Worm (Caenorhabditis elegans) whole organism, mixed stage, embryonic: Measurements from ENCODE around the gene cyp-33A1.

Source experiments
- M03D4.4 ChIP-seq: sonication (generic microtip); optimal IDR thresholded peaks from 2 replicates; lab custom pipeline; 2017; ENCODE audit warnings: mild to moderate bottlenecking, missing genetic modification characterization, missing compliant biosample characterization
- bed-3 ChIP-seq: fragments of 200-800 bp; sonication (Bioruptor generic); optimal IDR thresholded peaks from 3 replicates; lab custom pipeline; 2018; ENCODE audit warnings: mild to moderate bottlenecking, missing genetic modification characterization, moderate library complexity, missing compliant biosample characterization
- ceh-39 ChIP-seq: fragments of 150-350 bp; optimal IDR thresholded peaks from 2 replicates; lab custom pipeline; 2014; ENCODE audit warnings: missing biosample characterization, missing genetic modification characterization
- ceh-83 ChIP-seq: fragments of 200-800 bp; sonication (Bioruptor generic); optimal IDR thresholded peaks from 2 replicates; lab custom pipeline; 2018; ENCODE audit warnings: mild to moderate bottlenecking, missing genetic modification characterization, missing compliant biosample characterization
- ces-1 ChIP-seq: fragments of 150-350 bp; optimal IDR thresholded peaks from 2 replicates; lab custom pipeline; 2014; ENCODE audit warnings: missing biosample characterization, missing genetic modification reagents, missing genetic modification characterization
- cnd-1 ChIP-seq: fragments of 200-800 bp; sonication (Bioruptor generic); optimal IDR thresholded peaks from 2 replicates; lab custom pipeline; 2018; ENCODE audit warnings: mild to moderate bottlenecking, missing genetic modification characterization, missing compliant biosample characterization
- drap-1 ChIP-seq: fragments of 200-800 bp; sonication (Bioruptor generic); optimal IDR thresholded peaks from 3 replicates; lab custom pipeline; 2018; ENCODE audit warnings: mild to moderate bottlenecking, missing genetic modification characterization, missing compliant biosample characterization
- elt-1 ChIP-seq: sonication (generic microtip); optimal IDR thresholded peaks from 2 replicates; lab custom pipeline; 2017; ENCODE audit warnings: missing genetic modification characterization, mild to moderate bottlenecking, missing compliant biosample characterization, antibody characterized with exemption, moderate library complexity, borderline replicate concordance; ENCODE audit not compliant: insufficient read depth
- elt-3 ChIP-seq: fragments of 150-350 bp; optimal IDR thresholded peaks from 2 replicates; lab custom pipeline; 2014; ENCODE audit warnings: missing biosample characterization, missing genetic modification characterization
- flh-1 ChIP-seq: fragments of 200-800 bp; sonication (Bioruptor generic); optimal IDR thresholded peaks from 2 replicates; lab custom pipeline; 2018; ENCODE audit warnings: mild to moderate bottlenecking, missing genetic modification characterization, moderate library complexity, missing compliant biosample characterization
- ham-2 ChIP-seq: fragments of 200-800 bp; sonication (Bioruptor generic); optimal IDR thresholded peaks from 2 replicates; lab custom pipeline; 2018; ENCODE audit warnings: mild to moderate bottlenecking, missing genetic modification characterization, missing compliant biosample characterization
- lin-13 ChIP-seq: fragments of 150-350 bp; optimal IDR thresholded peaks from 2 replicates; lab custom pipeline; 2014; ENCODE audit warnings: missing biosample characterization, missing genetic modification characterization
- lin-32 ChIP-seq: fragments of 200-800 bp; sonication (Bioruptor generic); optimal IDR thresholded peaks from 2 replicates; lab custom pipeline; 2018; ENCODE audit warnings: mild to moderate bottlenecking, missing genetic modification characterization, missing compliant biosample characterization
- mab-5 ChIP-seq: fragments of 150-350 bp; optimal IDR thresholded peaks from 2 replicates; lab custom pipeline; 2014; ENCODE audit warnings: missing biosample characterization, missing genetic modification characterization
- mep-1 ChIP-seq: fragments of 150-350 bp; optimal IDR thresholded peaks from 2 replicates; lab custom pipeline; 2017; ENCODE audit warnings: missing biosample characterization, missing genetic modification reagents, missing genetic modification characterization, inconsistent platforms
- mls-2 ChIP-seq: sonication (generic microtip); optimal IDR thresholded peaks from 2 replicates; lab custom pipeline; 2016; ENCODE audit warnings: mild to moderate bottlenecking, missing genetic modification characterization, moderate library complexity, missing compliant biosample characterization
- nhr-12 ChIP-seq: fragments of 150-350 bp; optimal IDR thresholded peaks from 2 replicates; lab custom pipeline; 2014; ENCODE audit warnings: missing biosample characterization, missing genetic modification characterization
- nhr-2 ChIP-seq: fragments of 150-350 bp; optimal IDR thresholded peaks from 2 replicates; lab custom pipeline; 2014; ENCODE audit warnings: missing biosample characterization, missing genetic modification characterization
- nhr-237 ChIP-seq: fragments of 150-350 bp; optimal IDR thresholded peaks from 2 replicates; lab custom pipeline; 2014; ENCODE audit warnings: missing biosample characterization, missing genetic modification characterization
- nhr-28 ChIP-seq: fragments of 150-350 bp; optimal IDR thresholded peaks from 2 replicates; lab custom pipeline; 2014; ENCODE audit warnings: missing biosample characterization, missing genetic modification characterization
- nhr-76 ChIP-seq: sonication (generic microtip); optimal IDR thresholded peaks from 2 replicates; lab custom pipeline; 2017; ENCODE audit warnings: missing biosample characterization, missing genetic modification characterization
- pha-4 ChIP-seq: fragments of 150-350 bp; optimal IDR thresholded peaks from 2 replicates; lab custom pipeline; 2018; ENCODE audit warnings: missing biosample characterization, missing genetic modification reagents, missing genetic modification characterization
- sem-2 ChIP-seq: fragments of 200-800 bp; sonication (Bioruptor generic); optimal IDR thresholded peaks from 2 replicates; lab custom pipeline; 2018; ENCODE audit warnings: mild to moderate bottlenecking, missing genetic modification characterization, missing compliant biosample characterization
- snpc-4 ChIP-seq: fragments of 150-350 bp; optimal IDR thresholded peaks from 2 replicates; lab custom pipeline; 2014; ENCODE audit warnings: missing biosample characterization, missing genetic modification characterization
- sptf-1 ChIP-seq: sonication (generic microtip); optimal IDR thresholded peaks from 2 replicates; lab custom pipeline; 2017; ENCODE audit warnings: mild to moderate bottlenecking, missing genetic modification characterization, moderate library complexity, missing compliant biosample characterization
- tbx-8 ChIP-seq: fragments of 200-800 bp; sonication (Bioruptor generic); optimal IDR thresholded peaks from 2 replicates; lab custom pipeline; 2018; ENCODE audit warnings: mild to moderate bottlenecking, missing genetic modification characterization, moderate library complexity, missing compliant biosample characterization
- unc-120 ChIP-seq: sonication (generic microtip); optimal IDR thresholded peaks from 2 replicates; lab custom pipeline; 2017; ENCODE audit warnings: missing genetic modification characterization, missing compliant biosample characterization; ENCODE audit not compliant: poor library complexity, severe bottlenecking
- unc-39 ChIP-seq: fragments of 150-350 bp; optimal IDR thresholded peaks from 2 replicates; lab custom pipeline; 2014; ENCODE audit warnings: missing biosample characterization, missing genetic modification characterization
- unc-62 ChIP-seq: fragments of 150-350 bp; optimal IDR thresholded peaks from 2 replicates; lab custom pipeline; 2014; ENCODE audit warnings: missing biosample characterization, missing genetic modification reagents, missing genetic modification characterization
- zip-8 ChIP-seq: fragments of 150-350 bp; optimal IDR thresholded peaks from 2 replicates; lab custom pipeline; 2014; ENCODE audit warnings: missing biosample characterization, missing genetic modification characterization
- ztf-11 ChIP-seq: fragments of 150-350 bp; optimal IDR thresholded peaks from 2 replicates; lab custom pipeline; 2014; ENCODE audit warnings: missing biosample characterization, missing genetic modification characterization

The cyp-33A1 gene

ce11 chrV:7713691-7714090 lies 32.4 kb upstream of the cyp-33A1 start, which contains the start of gene ZK105.1:
Gene ZK105.1 (plus strand): TSS chrV:7713991.
- no peak for TF ChIP-seq elt-1 (tag; lab: Kevin White, UChicago)
- no peak for TF ChIP-seq unc-120 (tag; lab: Kevin White, UChicago)
- no peak for TF ChIP-seq ztf-11 (tag; lab: Kevin White, UChicago)
- TF ChIP-seq cnd-1, result no peak
- TF ChIP-seq ces-1 (GFP tag; lab: Kevin White, UChicago), result no peak
- TF ChIP-seq bed-3, result no peak
- TF ChIP-seq snpc-4 (tag; lab: Kevin White, UChicago), result no peak
- no peak for TF ChIP-seq ham-2 (GFP tag; lab: Kevin White, UChicago)
- TF ChIP-seq mls-2 (tag; lab: Kevin White, UChicago), result no peak
- TF ChIP-seq drap-1 (GFP tag; lab: Kevin White, UChicago), result no peak
- TF ChIP-seq nhr-76 (tag; lab: Kevin White, UChicago), result no peak
- no peak for TF ChIP-seq lin-32 (GFP tag; lab: Kevin White, UChicago)
- no peak for TF ChIP-seq M03D4.4 (tag; lab: Kevin White, UChicago)
- no peak for TF ChIP-seq nhr-2
- no peak for TF ChIP-seq ceh-83 (GFP tag; lab: Kevin White, UChicago)
- TF ChIP-seq flh-1 (GFP tag; lab: Kevin White, UChicago), result no peak
- TF ChIP-seq pha-4 (tag; lab: Kevin White, UChicago), result no peak
- TF ChIP-seq mab-5 (tag; lab: Kevin White, UChicago), result no peak
- no peak for TF ChIP-seq nhr-12 (tag; lab: Kevin White, UChicago)
- no peak for TF ChIP-seq lin-13 (tag; lab: Kevin White, UChicago)

DNA sequence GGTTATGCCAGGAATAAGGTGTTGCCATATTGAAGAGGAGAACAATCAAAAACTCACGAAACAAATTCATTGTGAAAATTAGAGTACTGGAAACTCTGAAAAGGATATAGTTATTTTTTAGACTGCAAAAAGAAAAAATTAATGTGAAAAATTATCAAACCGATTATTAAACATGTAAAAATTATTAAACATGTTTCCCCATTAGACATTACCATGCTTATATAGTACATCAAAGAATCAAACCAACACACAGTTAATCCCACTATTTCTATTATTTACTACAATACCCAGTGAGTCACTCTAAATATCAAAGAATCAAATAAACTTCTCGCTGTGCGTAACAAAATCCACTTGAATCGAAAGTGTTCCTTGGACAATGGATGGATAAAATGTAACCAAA lies 31.8 kb upstream of the cyp-33A1 start, which contains the start of gene ZK105.13:
TSS of gene ZK105.13 (minus strand) at position 101 of the 400 bp plus-strand sequence.
- TF ChIP-seq mls-2 (tag; lab: Kevin White, UChicago), result no peak
- no peak for TF ChIP-seq nhr-76 (tag; lab: Kevin White, UChicago)
- TF ChIP-seq sptf-1 (tag; lab: Kevin White, UChicago), result no peak
- no peak for TF ChIP-seq nhr-237 (tag; lab: Kevin White, UChicago)
- no peak for TF ChIP-seq cnd-1
- TF ChIP-seq drap-1 (GFP tag; lab: Kevin White, UChicago), result no peak
- TF ChIP-seq sem-2 (GFP tag; lab: Kevin White, UChicago), result no peak

ce11 chrV:7708525-7708924 lies 27.3 kb upstream of the cyp-33A1 start, which contains the start of gene ZK105.11:
Gene ZK105.11 (minus strand): TSS chrV:7708625.
- no peak for TF ChIP-seq mab-5 (tag; lab: Kevin White, UChicago)
- TF ChIP-seq mep-1, result no peak
- no peak for TF ChIP-seq unc-120 (tag; lab: Kevin White, UChicago)
- no peak for TF ChIP-seq elt-1 (tag; lab: Kevin White, UChicago)
- TF ChIP-seq bed-3, result no peak
- TF ChIP-seq ztf-11 (tag; lab: Kevin White, UChicago), result no peak
- no peak for TF ChIP-seq ceh-83 (GFP tag; lab: Kevin White, UChicago)
- no peak for TF ChIP-seq sptf-1 (tag; lab: Kevin White, UChicago)
- no peak for TF ChIP-seq nhr-2
- no peak for TF ChIP-seq flh-1 (GFP tag; lab: Kevin White, UChicago)
- TF ChIP-seq drap-1 (GFP tag; lab: Kevin White, UChicago), result no peak
- TF ChIP-seq tbx-8 (GFP tag; lab: Kevin White, UChicago), result no peak
- TF ChIP-seq zip-8 (tag; lab: Kevin White, UChicago), result no peak
- TF ChIP-seq lin-13 (tag; lab: Kevin White, UChicago), result no peak
- TF ChIP-seq elt-3 (tag; lab: Kevin White, UChicago), result no peak

DNA sequence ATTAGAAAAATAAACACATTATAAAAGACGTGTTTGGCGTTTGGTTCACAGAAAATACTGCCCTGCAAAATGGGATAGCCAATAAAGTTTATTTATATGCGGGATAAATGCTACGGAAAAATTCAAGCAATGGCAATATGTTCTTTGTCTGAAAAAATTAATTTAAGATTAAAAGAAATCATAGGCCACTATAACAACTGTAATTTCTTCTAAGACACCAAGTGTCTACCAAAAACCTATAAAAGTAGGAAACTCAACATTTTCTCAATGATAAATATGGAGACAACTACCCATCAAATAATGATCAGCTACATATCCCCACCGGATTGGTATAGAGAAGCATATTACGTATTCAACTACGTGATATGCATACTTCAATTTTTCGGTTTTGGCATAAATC lies 24.1 kb upstream of the cyp-33A1 start, which contains the start of gene srw-3:
TSS of gene srw-3 (plus strand) at position 301 of the 400 bp plus-strand sequence.
- no peak for TF ChIP-seq M03D4.4 (tag; lab: Kevin White, UChicago)
- no peak for TF ChIP-seq lin-13 (tag; lab: Kevin White, UChicago)
- TF ChIP-seq mls-2 (tag; lab: Kevin White, UChicago), result no peak
- no peak for TF ChIP-seq tbx-8 (GFP tag; lab: Kevin White, UChicago)
- no peak for TF ChIP-seq bed-3
- no peak for TF ChIP-seq nhr-12 (tag; lab: Kevin White, UChicago)
- TF ChIP-seq ceh-39 (tag; lab: Kevin White, UChicago), result no peak
- no peak for TF ChIP-seq elt-1 (tag; lab: Kevin White, UChicago)
- TF ChIP-seq elt-3 (tag; lab: Kevin White, UChicago), result no peak
- TF ChIP-seq nhr-28 (tag; lab: Kevin White, UChicago), result no peak
- no peak for TF ChIP-seq ces-1 (GFP tag; lab: Kevin White, UChicago)
- no peak for TF ChIP-seq pha-4 (tag; lab: Kevin White, UChicago)
- TF ChIP-seq nhr-76 (tag; lab: Kevin White, UChicago), result no peak
- TF ChIP-seq sem-2 (GFP tag; lab: Kevin White, UChicago), result no peak
- no peak for TF ChIP-seq unc-39 (tag; lab: Kevin White, UChicago)
- no peak for TF ChIP-seq unc-120 (tag; lab: Kevin White, UChicago)
- no peak for TF ChIP-seq lin-32 (GFP tag; lab: Kevin White, UChicago)
- no peak for TF ChIP-seq zip-8 (tag; lab: Kevin White, UChicago)
- TF ChIP-seq unc-62 (GFP tag; lab: Kevin White, UChicago), result no peak
